Worm (Caenorhabditis elegans): Measurements from ENCODE around the gene pst-2.
A peak's percentile ranks its signal among the peaks of the same experiment; 100 is the strongest.

Gene pst-2

ce11 chrIII:5692690-5693089, 12.5 kb downstream of the pst-2 start, which contains the start of the genes abi-1 and arle-14 (continued):
- TF ChIP-seq lsl-1 (GFP tag; optimal IDR thresholded peaks at IDR 0.05) (peak; percentile 33), ztf-3 (GFP tag; optimal IDR thresholded peaks at IDR 0.05) (no peak), ama-1 (optimal IDR thresholded peaks at IDR 0.05) (no peak), ama-1 (GFP tag; optimal IDR thresholded peaks at IDR 0.05) (no peak), dpl-1 (GFP tag; optimal IDR thresholded peaks at IDR 0.05) (peak; percentile 23)

ce11 chrIII:5693736-5694135, 13.5 kb downstream of the pst-2 start, which contains the start of gene B0336.13:
B0336.13 (plus strand) TSS chrIII:5694036.
- TF ChIP-seq madf-6 (GFP tag; IDR thresholded peaks at IDR 0.05), result peak; percentile 15; the same call in 1 of the 2 replicates
- no peak for TF ChIP-seq fkh-3 (tag; optimal IDR thresholded peaks at IDR 0.05)
- TF ChIP-seq hsf-1 (GFP tag; IDR thresholded peaks at IDR 0.05), result 0 out of 2 replicates have a peak, but pooled peaks have one; percentile 46

- TF ChIP-seq somi-1 (GFP tag; optimal IDR thresholded peaks at IDR 0.05), result no peak
These were observed 17.0 kb downstream of the pst-2 start, which contains the start of gene B0336.7 for ce11 chrIII:5697266-5697665. B0336.7 (minus strand) TSS chrIII:5697366.

- TF ChIP-seq ZK185.1 (tag; optimal IDR thresholded peaks at IDR 0.05; ENCODE audit: poor library complexity, severe bottlenecking), result no peak
- TF ChIP-seq F23B12.7 (tag; optimal IDR thresholded peaks at IDR 0.05; ENCODE audit: insufficient read depth), result no peak
- TF ChIP-seq hsf-1 (GFP tag; IDR thresholded peaks at IDR 0.05), result peak; percentile 48; the same call in 1 of the 2 replicates
- TF ChIP-seq chd-7 (tag; optimal IDR thresholded peaks at IDR 0.05), result no peak
- no peak for TF ChIP-seq madf-3 (GFP tag; IDR thresholded peaks at IDR 0.05)
- TF ChIP-seq atf-7 (tag; optimal IDR thresholded peaks at IDR 0.05), result no peak
- no peak for TF ChIP-seq egl-44 (GFP tag; IDR thresholded peaks at IDR 0.05)
- no peak for TF ChIP-seq ccch-3 (GFP tag; optimal IDR thresholded peaks at IDR 0.05)
- TF ChIP-seq dpff-1 (tag; optimal IDR thresholded peaks at IDR 0.05), result no peak
- no peak for TF ChIP-seq hmg-20 (GFP tag; IDR thresholded peaks at IDR 0.05)
- TF ChIP-seq attf-3 (GFP tag; conservative IDR thresholded peaks at IDR 0.05), result no peak
- peak; percentile 39; the same call in 1 of the 2 replicates for TF ChIP-seq rcor-1 (GFP tag; IDR thresholded peaks at IDR 0.05)
- TF ChIP-seq ets-4 (GFP tag; optimal IDR thresholded peaks at IDR 0.05), result no peak
- TF ChIP-seq attf-6 (GFP tag; IDR thresholded peaks at IDR 0.05), result no peak
- no peak for TF ChIP-seq rec-8 (tag; optimal IDR thresholded peaks at IDR 0.05)
- no peak for TF ChIP-seq bed-2 (GFP tag; IDR thresholded peaks at IDR 0.05)
- TF ChIP-seq aptf-3 (GFP tag; IDR thresholded peaks at IDR 0.05), result no peak
- no peak for TF ChIP-seq Y53G8AR.9 (GFP tag; conservative IDR thresholded peaks at IDR 0.05)
- no peak for TF ChIP-seq C17E4.6 (GFP tag; IDR thresholded peaks at IDR 0.05)
- TF ChIP-seq madf-10 (tag; optimal IDR thresholded peaks at IDR 0.05), result no peak
- peak; percentile 88 for TF ChIP-seq madf-6 (GFP tag; IDR thresholded peaks at IDR 0.05)
- TF ChIP-seq sea-2 (GFP tag; IDR thresholded peaks at IDR 0.05), result no peak
- TF ChIP-seq Y79H2A.3 (GFP tag; conservative IDR thresholded peaks at IDR 0.05), result no peak
- TF ChIP-seq ztf-18 (tag; optimal IDR thresholded peaks at IDR 0.05), result peak; percentile 72
- no peak for TF ChIP-seq lsy-27 (tag; optimal IDR thresholded peaks at IDR 0.05; ENCODE audit: borderline replicate concordance, insufficient read depth)
- TF ChIP-seq snpc-1.1 (tag; optimal IDR thresholded peaks at IDR 0.05; ENCODE audit: insufficient read depth), result peak; percentile 31
- no peak for TF ChIP-seq hlh-26 (GFP tag; conservative IDR thresholded peaks at IDR 0.05)
- TF ChIP-seq F57C9.4 (tag; optimal IDR thresholded peaks at IDR 0.05), result no peak
- TF ChIP-seq F33H1.4 (GFP tag; IDR thresholded peaks at IDR 0.05), result peak; percentile 85
- no peak for TF ChIP-seq lin-40 (tag; optimal IDR thresholded peaks at IDR 0.05)
- no peak for TF ChIP-seq nhr-120 (GFP tag; IDR thresholded peaks at IDR 0.05)
- peak; percentile 96 for TF ChIP-seq lsl-1 (GFP tag; optimal IDR thresholded peaks at IDR 0.05)
- TF ChIP-seq repo-1 (tag; optimal IDR thresholded peaks at IDR 0.05), result no peak
- TF ChIP-seq ztf-6 (GFP tag; IDR thresholded peaks at IDR 0.05), result no peak
- no peak for TF ChIP-seq ztf-25 (GFP tag; IDR thresholded peaks at IDR 0.05)
These were observed 17.9 kb downstream of the pst-2 start, which contains the start of the genes lgg-3 and rgs-5 for ce11 chrIII:5697963-5698730. lgg-3 (minus strand) TSS chrIII:5698013. rgs-5 (plus strand) TSS chrIII:5698555.
